Fruit fly (Drosophila melanogaster): ENCODE results near the gene pll.
A peak's percentile ranks its signal among the peaks of the same experiment; 100 is the strongest.

The pll gene

dm6 chr3R:27240967-27241366 is 12.0 kb downstream of the pll start, which contains the start of gene CG17991 (continued):
- TF ChIP-seq lab (GFP tag; optimal IDR thresholded peaks at IDR 0.05) (no peak), CG10979 (tag; optimal IDR thresholded peaks at IDR 0.05) (no peak), ab (GFP tag; optimal IDR thresholded peaks at IDR 0.05) (no peak), CG12104 (GFP tag; optimal IDR thresholded peaks at IDR 0.05) (no peak), CG2199 (GFP tag; IDR thresholded peaks at IDR 0.05) (no peak)

DNA sequence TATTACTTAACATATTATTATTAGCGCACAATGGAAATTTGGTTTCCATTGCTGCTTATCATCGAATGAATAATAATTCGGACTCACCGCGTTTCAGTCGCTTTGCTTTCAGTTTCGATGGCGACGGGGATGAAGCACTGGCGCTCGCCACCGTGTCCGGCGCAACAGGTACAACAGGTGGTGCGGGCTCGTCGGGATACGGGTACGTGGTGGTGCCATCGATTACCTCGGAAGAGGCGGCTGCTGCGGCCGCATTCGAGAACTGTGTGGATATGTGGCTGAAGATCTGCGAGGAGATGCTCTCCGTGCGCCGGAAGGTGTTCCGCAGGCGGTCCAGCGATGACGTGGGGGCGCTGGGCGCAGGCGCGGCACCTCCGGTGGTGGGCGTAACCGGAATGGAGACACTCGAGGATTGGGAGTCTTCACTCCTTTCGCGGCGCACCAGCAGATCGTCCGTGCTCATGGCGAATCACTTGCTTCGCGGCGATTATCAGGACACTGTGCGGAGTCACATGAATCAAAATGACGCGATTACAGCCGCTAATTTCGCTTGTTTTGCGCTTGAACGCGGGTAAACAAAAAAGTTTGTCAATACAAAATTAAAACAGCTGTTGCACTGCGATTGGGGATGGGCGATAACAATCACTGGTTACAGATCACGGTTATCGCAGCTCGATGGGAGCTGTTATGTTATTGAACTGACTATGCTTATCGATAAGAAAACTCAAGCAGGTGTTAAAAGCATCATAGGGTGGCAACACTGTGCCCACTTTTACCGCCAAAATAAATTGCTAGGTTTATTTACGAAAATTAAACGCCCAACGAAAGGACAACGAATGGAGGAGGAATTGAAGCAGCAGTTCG is 14.3 kb downstream of the pll start, which contains the start of the genes CG31064 and PolA2:
Gene CG31064, minus strand, starts transcription at position 648 of the 864 bp plus-strand sequence.
Gene PolA2, plus strand, starts transcription at position 726 of the 864 bp plus-strand sequence.
- TF ChIP-seq Dad (GFP tag; optimal IDR thresholded peaks at IDR 0.05) (peak; percentile 17), CG14710 (tag; optimal IDR thresholded peaks at IDR 0.05) (peak; percentile 76), CG12744 (GFP tag; optimal IDR thresholded peaks at IDR 0.05) (no peak), nerfin-2 (GFP tag; IDR thresholded peaks at IDR 0.05; ENCODE audit: partially characterized antibody) (peak; percentile 91), sna (GFP tag; IDR thresholded peaks at IDR 0.05; ENCODE audit: partially characterized antibody) (peak; percentile 73; the same call in 1 of the 2 replicates), aop (GFP tag; IDR thresholded peaks at IDR 0.05) (no peak), HLH4C (GFP tag; IDR thresholded peaks at IDR 0.05; ENCODE audit: partially characterized antibody) (peak; percentile 91), vfl (GFP tag; optimal IDR thresholded peaks at IDR 0.05) (peak; percentile 13), CG15601 (tag; optimal IDR thresholded peaks at IDR 0.05) (peak; percentile 15), vvl (GFP tag; IDR thresholded peaks at IDR 0.05) (peak; percentile 51), row (GFP tag; IDR thresholded peaks at IDR 0.05) (peak; percentile 46; the same call in 1 of the 3 replicates), NfI (GFP tag; optimal IDR thresholded peaks at IDR 0.05) (peak; percentile 5), hb (GFP tag; IDR thresholded peaks at IDR 0.05; ENCODE audit: partially characterized antibody) (peak; percentile 89), CTCF (GFP tag; optimal IDR thresholded peaks at IDR 0.05) (peak; percentile 14), Myb (GFP tag; optimal IDR thresholded peaks at IDR 0.05) (peak; percentile 67), CG2712 (tag; optimal IDR thresholded peaks at IDR 0.05) (peak; percentile 43), gsb-n (tag; optimal IDR thresholded peaks at IDR 0.05) (no peak), Opbp (GFP tag; IDR thresholded peaks at IDR 0.05; ENCODE audit: partially characterized antibody) (peak; percentile 80), CG12155 (GFP tag; optimal IDR thresholded peaks at IDR 0.05) (peak; percentile 8), phol (tag; optimal IDR thresholded peaks at IDR 0.05) (peak; percentile 8), stwl (tag; optimal IDR thresholded peaks at IDR 0.05) (peak; percentile 82), Dll (GFP tag; IDR thresholded peaks at IDR 0.05; ENCODE audit: partially characterized antibody) (peak; percentile 81), slbo (GFP tag; IDR thresholded peaks at IDR 0.05) (peak; percentile 23; the same call in 1 of the 2 replicates), rib (GFP tag; IDR thresholded peaks at IDR 0.05) (no peak), da (GFP tag; optimal IDR thresholded peaks at IDR 0.05) (peak; percentile 35), CG4328 (GFP tag; optimal IDR thresholded peaks at IDR 0.05) (no peak), Dref (GFP tag; IDR thresholded peaks at IDR 0.05) (peak; percentile 98), HmgZ (tag; optimal IDR thresholded peaks at IDR 0.05) (peak; percentile 71), Sin3A (optimal IDR thresholded peaks at IDR 0.05) (peak; percentile 66), Dp (GFP tag; optimal IDR thresholded peaks at IDR 0.05) (peak; percentile 89), CG15514 (GFP tag; optimal IDR thresholded peaks at IDR 0.05) (peak; percentile 88), CG8924 (tag; optimal IDR thresholded peaks at IDR 0.05) (peak; percentile 9), CG12391 (tag; optimal IDR thresholded peaks at IDR 0.05) (peak; percentile 3), insv (GFP tag; optimal IDR thresholded peaks at IDR 0.05) (no peak), knrl (GFP tag; IDR thresholded peaks at IDR 0.05; ENCODE audit: partially characterized antibody) (peak; percentile 58; the same call in 2 of the 3 replicates), ci (GFP tag; IDR thresholded peaks at IDR 0.05) (peak; percentile 66; the same call in 2 of the 3 replicates), caup (GFP tag; optimal IDR thresholded peaks at IDR 0.05; ENCODE audit: severe bottlenecking) (peak; percentile 2), CG34224 (GFP tag; IDR thresholded peaks at IDR 0.05; ENCODE audit: partially characterized antibody) (peak; percentile 89), mld (GFP tag; IDR thresholded peaks at IDR 0.05; ENCODE audit: partially characterized antibody) (peak; percentile 74; the same call in 1 of the 3 replicates), vnd (GFP tag; IDR thresholded peaks at IDR 0.05; ENCODE audit: partially characterized antibody) (peak; percentile 80), CG13624 (GFP tag; optimal IDR thresholded peaks at IDR 0.05) (peak; percentile 7)

All from whole organism, embryonic.